Worm (Caenorhabditis elegans): ENCODE results near the gene pdha-1.

- no peak for TF ChIP-seq skn-1 (tag; optimal IDR thresholded peaks at IDR 0.05)
- no peak for TF ChIP-seq fos-1 (tag; optimal IDR thresholded peaks at IDR 0.05)
- TF ChIP-seq nhr-11 (tag; optimal IDR thresholded peaks at IDR 0.05), result no peak
- no peak for TF ChIP-seq ama-1 (optimal IDR thresholded peaks at IDR 0.05)
- TF ChIP-seq ceh-90 (tag; optimal IDR thresholded peaks at IDR 0.05), result no peak
- no peak for TF ChIP-seq nhr-77 (tag; optimal IDR thresholded peaks at IDR 0.05)
- no peak for TF ChIP-seq pqm-1 (tag; optimal IDR thresholded peaks at IDR 0.05)
- TF ChIP-seq egl-27 (tag; optimal IDR thresholded peaks at IDR 0.05), result no peak
- TF ChIP-seq nhr-28 (tag; optimal IDR thresholded peaks at IDR 0.05), result no peak
- no peak for TF ChIP-seq mep-1 (tag; optimal IDR thresholded peaks at IDR 0.05)
- no peak for TF ChIP-seq snpc-4 (tag; optimal IDR thresholded peaks at IDR 0.05)
- no peak for TF ChIP-seq lin-39 (tag; optimal IDR thresholded peaks at IDR 0.05)
- no peak for TF ChIP-seq lin-15B (tag; optimal IDR thresholded peaks at IDR 0.05)
- no peak for TF ChIP-seq fkh-10 (GFP tag; optimal IDR thresholded peaks at IDR 0.05)
These were observed 36.0 kb downstream of the pdha-1 start, which contains the start of gene sre-2 for ce11 chrII:8102041-8102440.

All from whole organism, L1 larva.